Worm (Caenorhabditis elegans) whole organism, young adult: ENCODE measurements around the gene H01M10.1.
A peak's percentile ranks its signal among the peaks of the same experiment; 100 is the strongest.

Source experiments
- B0019.2 ChIP-seq: fragments of 200-800 bp; sonication (Bioruptor generic); conservative IDR thresholded peaks from 2 replicates; pipeline ENCODE4 v1.3.6; 2022; ENCODE audit warnings: missing genetic modification reagents, missing genetic modification characterization, missing compliant biosample characterization
- F33H1.4 ChIP-seq: fragments of 200-800 bp; sonication (Bioruptor generic); IDR thresholded peaks from 2 replicates; pipeline ENCODE4 v1.3.6; 2022; ENCODE audit warnings: missing genetic modification reagents, missing genetic modification characterization, missing compliant biosample characterization
- F39B2.1 ChIP-seq: fragments of 200-800 bp; sonication (Bioruptor generic); IDR thresholded peaks from 2 replicates; pipeline ENCODE4 v1.3.6; 2022; ENCODE audit warnings: missing genetic modification reagents, missing genetic modification characterization, missing compliant biosample characterization
- F49E8.2 ChIP-seq: sonication (generic microtip); optimal IDR thresholded peaks from 3 replicates; lab custom pipeline; 2017; ENCODE audit warnings: missing genetic modification characterization, mild to moderate bottlenecking, missing compliant biosample characterization, antibody characterized with exemption, moderate library complexity; ENCODE audit not compliant: insufficient read depth
- F55B11.4 ChIP-seq: sonication (generic microtip); optimal IDR thresholded peaks from 2 replicates; lab custom pipeline; 2016; ENCODE audit warnings: missing compliant biosample characterization, missing genetic modification characterization, borderline replicate concordance; ENCODE audit not compliant: insufficient read depth
- F57A8.1 ChIP-seq: fragments of 200-800 bp; sonication (Bioruptor generic); optimal IDR thresholded peaks from 2 replicates; lab custom pipeline; 2018; ENCODE audit warnings: mild to moderate bottlenecking, missing genetic modification characterization, moderate library complexity, missing compliant biosample characterization
- K12H6.12 ChIP-seq: fragments of 200-800 bp; sonication (Bioruptor generic); optimal IDR thresholded peaks from 2 replicates; lab custom pipeline; 2018; ENCODE audit warnings: mild to moderate bottlenecking, missing genetic modification characterization, missing compliant biosample characterization
- T26A5.8 ChIP-seq: sonication (generic microtip); optimal IDR thresholded peaks from 2 replicates; lab custom pipeline; 2016; ENCODE audit warnings: missing genetic modification characterization, missing compliant biosample characterization
- Y53G8AR.9 ChIP-seq: fragments of 200-800 bp; sonication (Bioruptor generic); conservative IDR thresholded peaks from 2 replicates; pipeline ENCODE4 v1.3.6; 2022; ENCODE audit warnings: missing genetic modification reagents, missing genetic modification characterization, missing compliant biosample characterization
- Y56A3A.18 ChIP-seq: fragments of 200-800 bp; sonication (Bioruptor generic); IDR thresholded peaks from 2 replicates; pipeline ENCODE4 v1.3.6; 2022; ENCODE audit warnings: missing genetic modification reagents, missing genetic modification characterization, missing compliant biosample characterization
- Y67H2A.10 ChIP-seq: fragments of 200-800 bp; sonication (Bioruptor generic); conservative IDR thresholded peaks from 2 replicates; pipeline ENCODE4 v1.3.6; 2022; ENCODE audit warnings: missing genetic modification reagents, missing genetic modification characterization, missing compliant biosample characterization
- Y79H2A.3 ChIP-seq: fragments of 200-800 bp; sonication (Bioruptor generic); conservative IDR thresholded peaks from 2 replicates; pipeline ENCODE4 v1.3.6; 2022; ENCODE audit warnings: missing genetic modification reagents, missing genetic modification characterization, missing compliant biosample characterization
- ZK185.1 ChIP-seq: sonication (generic microtip); optimal IDR thresholded peaks from 2 replicates; lab custom pipeline; 2016; ENCODE audit warnings: mild to moderate bottlenecking, missing genetic modification characterization, missing compliant biosample characterization; ENCODE audit not compliant: poor library complexity, severe bottlenecking
- ama-1 ChIP-seq, 3 experiments: fragments of 150-350 bp in 1 of 3; sonication (generic microtip) in 2 of 3; optimal IDR thresholded peaks; 2 replicates each; lab custom pipeline; 2014 to 2018; ENCODE audit warnings: missing biosample characterization in 2 of 3, missing genetic modification characterization in 2 of 3, missing genetic modification reagents in 2 of 3
- aptf-2 ChIP-seq: fragments of 200-800 bp; sonication (Bioruptor generic); conservative IDR thresholded peaks from 2 replicates; pipeline ENCODE4 v1.3.6; 2022; ENCODE audit warnings: missing genetic modification reagents, missing genetic modification characterization, missing compliant biosample characterization
- aptf-3 ChIP-seq: fragments of 200-800 bp; sonication (Bioruptor generic); IDR thresholded peaks from 2 replicates; pipeline ENCODE4 v1.3.6; 2022; ENCODE audit warnings: missing genetic modification characterization, missing compliant biosample characterization
- athp-1 ChIP-seq: sonication (generic microtip); optimal IDR thresholded peaks from 2 replicates; lab custom pipeline; 2017; ENCODE audit warnings: mild to moderate bottlenecking, missing genetic modification characterization, missing compliant biosample characterization
- attf-5 ChIP-seq: fragments of 200-800 bp; sonication (Bioruptor generic); optimal IDR thresholded peaks from 2 replicates; lab custom pipeline; 2018; ENCODE audit warnings: mild to moderate bottlenecking, missing genetic modification characterization, missing compliant biosample characterization
- attf-6 ChIP-seq: fragments of 200-800 bp; sonication (Bioruptor generic); IDR thresholded peaks from 2 replicates; pipeline ENCODE4 v1.3.6; 2022; ENCODE audit warnings: missing genetic modification reagents, missing genetic modification characterization, missing compliant biosample characterization
- ceh-27 ChIP-seq: fragments of 200-800 bp; sonication (Bioruptor generic); optimal IDR thresholded peaks from 2 replicates; lab custom pipeline; 2018; ENCODE audit warnings: mild to moderate bottlenecking, missing genetic modification characterization, moderate library complexity, missing compliant biosample characterization
- ceh-58 ChIP-seq: fragments of 200-800 bp; sonication (Bioruptor generic); IDR thresholded peaks from 2 replicates; pipeline ENCODE4 v1.3.6; 2022; ENCODE audit warnings: missing genetic modification characterization, missing compliant biosample characterization
- dpff-1 ChIP-seq: sonication (generic microtip); optimal IDR thresholded peaks from 2 replicates; lab custom pipeline; 2017; ENCODE audit warnings: mild to moderate bottlenecking, missing genetic modification characterization, missing compliant biosample characterization
- gei-17 ChIP-seq: fragments of 200-800 bp; sonication (Bioruptor generic); optimal IDR thresholded peaks from 2 replicates; lab custom pipeline; 2018; ENCODE audit warnings: mild to moderate bottlenecking, missing genetic modification characterization, missing compliant biosample characterization
- hmg-1.2 ChIP-seq: fragments of 200-800 bp; sonication (Bioruptor generic); IDR thresholded peaks from 2 replicates; pipeline ENCODE4 v1.3.6; 2022; ENCODE audit warnings: missing genetic modification reagents, missing genetic modification characterization, missing compliant biosample characterization
- hrde-1 ChIP-seq: sonication (generic microtip); optimal IDR thresholded peaks from 2 replicates; lab custom pipeline; 2016; ENCODE audit warnings: missing genetic modification characterization, mild to moderate bottlenecking, missing compliant biosample characterization, moderate library complexity, missing genotype, missing genetic modification reagents, borderline replicate concordance
- let-526 ChIP-seq: fragments of 200-800 bp; sonication (Bioruptor generic); IDR thresholded peaks from 2 replicates; pipeline ENCODE4 v1.3.6; 2022; ENCODE audit warnings: missing genetic modification reagents, missing genetic modification characterization, missing compliant biosample characterization
- lin-26 ChIP-seq: fragments of 200-800 bp; sonication (Bioruptor generic); IDR thresholded peaks from 2 replicates; pipeline ENCODE4 v1.3.6; 2022; ENCODE audit warnings: missing genetic modification reagents, missing genetic modification characterization, missing compliant biosample characterization
- madf-3 ChIP-seq: fragments of 200-800 bp; sonication (Bioruptor generic); IDR thresholded peaks from 2 replicates; pipeline ENCODE4 v1.3.6; 2022; ENCODE audit warnings: missing genetic modification reagents, missing genetic modification characterization, missing compliant biosample characterization
- madf-8 ChIP-seq: fragments of 200-800 bp; sonication (Bioruptor generic); conservative IDR thresholded peaks from 2 replicates; pipeline ENCODE4 v1.3.6; 2022; ENCODE audit warnings: missing genetic modification reagents, missing genetic modification characterization, missing compliant biosample characterization
- mes-4 ChIP-seq: sonication (generic microtip); optimal IDR thresholded peaks from 2 replicates; lab custom pipeline; 2016; ENCODE audit warnings: missing genotype, missing genetic modification characterization, missing compliant biosample characterization
- mxl-1 ChIP-seq: sonication (generic microtip); optimal IDR thresholded peaks from 2 replicates; lab custom pipeline; 2016; ENCODE audit warnings: missing genetic modification characterization, missing compliant biosample characterization
- nfya-1 ChIP-seq: sonication (generic microtip); optimal IDR thresholded peaks from 2 replicates; lab custom pipeline; 2017; ENCODE audit warnings: antibody characterized with exemption, missing compliant biosample characterization, missing genetic modification characterization, borderline replicate concordance; ENCODE audit not compliant: insufficient read depth
- nhr-120 ChIP-seq: fragments of 200-800 bp; sonication (Bioruptor generic); IDR thresholded peaks from 2 replicates; pipeline ENCODE4 v1.3.6; 2022; ENCODE audit warnings: missing genetic modification characterization, missing compliant biosample characterization
- nhr-27 ChIP-seq: fragments of 200-800 bp; sonication (Bioruptor generic); optimal IDR thresholded peaks from 2 replicates; lab custom pipeline; 2018; ENCODE audit warnings: mild to moderate bottlenecking, missing genetic modification characterization, moderate library complexity, missing compliant biosample characterization
- rec-8 ChIP-seq, 2 experiments: sonication (generic microtip); optimal IDR thresholded peaks; 2 replicates each; lab custom pipeline; 2016; ENCODE audit warnings: mild to moderate bottlenecking in 2 of 2, missing genetic modification characterization in 2 of 2, missing genetic modification reagents in 2 of 2, missing genotype in 2 of 2, missing biosample characterization in 1 of 2, missing compliant biosample characterization in 1 of 2, moderate library complexity in 1 of 2
- snpc-1.1 ChIP-seq: sonication (generic microtip); optimal IDR thresholded peaks from 2 replicates; lab custom pipeline; 2017; ENCODE audit warnings: missing genetic modification characterization, mild to moderate bottlenecking, missing compliant biosample characterization, antibody characterized with exemption, moderate library complexity, missing genotype, missing genetic modification reagents; ENCODE audit not compliant: insufficient read depth
- snpc-1.3 ChIP-seq: sonication (generic microtip); optimal IDR thresholded peaks from 2 replicates; lab custom pipeline; 2017; ENCODE audit warnings: missing genetic modification characterization, mild to moderate bottlenecking, missing compliant biosample characterization, antibody characterized with exemption, moderate library complexity, missing genotype, missing genetic modification reagents; ENCODE audit not compliant: insufficient read depth
- snpc-3.4 ChIP-seq: sonication (generic microtip); optimal IDR thresholded peaks from 2 replicates; lab custom pipeline; 2017; ENCODE audit warnings: missing genetic modification characterization, mild to moderate bottlenecking, missing compliant biosample characterization, antibody characterized with exemption, moderate library complexity, missing genotype, missing genetic modification reagents
- snpc-4 ChIP-seq, 5 experiments: fragments of 150-350 bp in 1 of 5; sonication (generic microtip) in 4 of 5; optimal IDR thresholded peaks; 2 replicates each; lab custom pipeline; 2014 to 2018; ENCODE audit warnings: missing genetic modification characterization in 5 of 5, missing biosample characterization in 3 of 5, antibody characterized with exemption in 2 of 5, mild to moderate bottlenecking in 2 of 5, missing compliant biosample characterization in 2 of 5, missing genotype in 2 of 5, moderate library complexity in 2 of 5, missing genetic modification reagents in 1 of 5
- tlf-1 ChIP-seq: fragments of 200-800 bp; sonication (Bioruptor generic); optimal IDR thresholded peaks from 2 replicates; lab custom pipeline; 2018; ENCODE audit warnings: mild to moderate bottlenecking, missing genetic modification characterization, missing compliant biosample characterization
- unc-62 ChIP-seq: fragments of 150-350 bp; optimal IDR thresholded peaks from 2 replicates; lab custom pipeline; 2014; ENCODE audit warnings: missing biosample characterization, missing genetic modification reagents, missing genetic modification characterization
- xnd-1 ChIP-seq: sonication (generic microtip); optimal IDR thresholded peaks from 2 replicates; lab custom pipeline; 2016; ENCODE audit warnings: missing genotype, missing genetic modification reagents, missing genetic modification characterization, missing compliant biosample characterization
- ztf-3 ChIP-seq: fragments of 200-800 bp; sonication (Bioruptor generic); optimal IDR thresholded peaks from 2 replicates; lab custom pipeline; 2018; ENCODE audit warnings: mild to moderate bottlenecking, missing genetic modification characterization, missing compliant biosample characterization

Gene H01M10.1

ce11 chrX:2531276-2531675 lies 49.1 kb downstream of the H01M10.1 start (continued):
- TF ChIP-seq snpc-3.4 (tag; lab: Kevin White, UChicago) (no peak), attf-6 (no peak), madf-8 (GFP tag; lab: Robert Waterston, UW) (no peak), mes-4 (tag; lab: Kevin White, UChicago) (peak; percentile 42), aptf-3 (GFP tag; lab: Robert Waterston, UW) (peak; percentile 71; the same call in 1 of the 2 replicates), mxl-1 (tag; lab: Kevin White, UChicago) (no peak), ceh-27 (GFP tag; lab: Kevin White, UChicago) (no peak), snpc-4 (GFP tag; optimal IDR thresholded peaks at IDR 0.05; lab: Kevin White, UChicago) (peak; percentile 48), snpc-4 (tag; optimal IDR thresholded peaks at IDR 0.05; lab: Kevin White, UChicago) (peak; percentile 2 to 75 (median 66)), nhr-120 (GFP tag; lab: Robert Waterston, UW) (no peak), ztf-3 (GFP tag; lab: Kevin White, UChicago) (no peak), hrde-1 (no peak), ama-1 (optimal IDR thresholded peaks at IDR 0.05; lab: Kevin White, UChicago) (no peak), ama-1 (GFP tag; optimal IDR thresholded peaks at IDR 0.05; lab: Kevin White, UChicago) (peak; percentile 16 to 32), ZK185.1 (tag; lab: Kevin White, UChicago) (peak; percentile 81), Y56A3A.18 (0 out of 2 replicates have a peak, but pooled peaks have one; percentile 58), F33H1.4 (GFP tag; lab: Robert Waterston, UW) (no peak), F39B2.1 (GFP tag; lab: Robert Waterston, UW) (no peak), madf-3 (GFP tag; lab: Robert Waterston, UW) (no peak), snpc-1.3 (tag; lab: Kevin White, UChicago) (peak; percentile 48), K12H6.12 (tag; lab: Kevin White, UChicago) (peak; percentile 17), hmg-1.2 (peak; percentile 52), gei-17 (GFP tag; lab: Kevin White, UChicago) (no peak), nfya-1 (tag; lab: Kevin White, UChicago) (no peak), dpff-1 (no peak), T26A5.8 (no peak), athp-1 (tag; lab: Kevin White, UChicago) (peak; percentile 40), lin-26 (GFP tag; lab: Robert Waterston, UW) (peak; percentile 82), Y53G8AR.9 (GFP tag; lab: Robert Waterston, UW) (no peak), ceh-58 (GFP tag; lab: Robert Waterston, UW) (no peak), attf-5 (GFP tag; lab: Kevin White, UChicago) (peak; percentile 20), xnd-1 (tag; lab: Kevin White, UChicago) (no peak), tlf-1 (GFP tag; lab: Kevin White, UChicago) (no peak), F57A8.1 (GFP tag; lab: Kevin White, UChicago) (no peak), Y79H2A.3 (GFP tag; lab: Robert Waterston, UW) (no peak), unc-62 (no peak), let-526 (GFP tag; lab: Robert Waterston, UW) (no peak), rec-8 (tag; optimal IDR thresholded peaks at IDR 0.05; lab: Kevin White, UChicago) (peak; percentile 33 to 35), snpc-1.1 (tag; lab: Kevin White, UChicago) (peak; percentile 26), B0019.2 (no peak), F55B11.4 (tag; lab: Kevin White, UChicago) (no peak), nhr-27 (tag; lab: Kevin White, UChicago) (peak; percentile 48), aptf-2 (no peak), F49E8.2 (tag; lab: Kevin White, UChicago) (no peak), Y67H2A.10 (GFP tag; lab: Robert Waterston, UW) (no peak)
